Fruit fly (Drosophila melanogaster): Measurements from ENCODE around the gene CG4884.

CG4884 gene

DNA sequence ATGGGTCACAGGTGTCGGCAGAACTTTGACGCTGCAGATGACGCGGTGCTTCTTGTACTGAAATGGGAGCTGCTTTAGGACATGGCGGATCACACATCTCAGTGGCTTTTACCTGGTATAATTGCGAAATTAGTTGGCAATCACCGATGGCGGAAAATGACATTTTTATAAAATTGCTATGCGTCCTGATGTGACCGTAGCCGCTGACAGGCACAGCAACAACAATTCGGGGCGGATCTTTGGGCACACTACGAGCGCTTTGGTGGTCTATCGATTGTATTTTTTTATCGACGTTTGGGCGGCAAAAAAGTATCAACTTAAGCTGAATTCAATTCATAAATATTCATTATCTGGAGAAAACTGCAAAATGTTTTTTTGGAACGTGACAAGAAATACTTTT is 5.2 kb downstream of the CG4884 start, which contains the start of gene CG4951:
Gene CG4951 (minus strand): TSS at position 223 of the 400 bp plus-strand sequence.
- no peak for TF ChIP-seq Sin3A (optimal IDR thresholded peaks at IDR 0.05)
- TF ChIP-seq psq (optimal IDR thresholded peaks at IDR 0.05): no peak
- no peak for TF ChIP-seq Myc (optimal IDR thresholded peaks at IDR 0.05)

DNA sequence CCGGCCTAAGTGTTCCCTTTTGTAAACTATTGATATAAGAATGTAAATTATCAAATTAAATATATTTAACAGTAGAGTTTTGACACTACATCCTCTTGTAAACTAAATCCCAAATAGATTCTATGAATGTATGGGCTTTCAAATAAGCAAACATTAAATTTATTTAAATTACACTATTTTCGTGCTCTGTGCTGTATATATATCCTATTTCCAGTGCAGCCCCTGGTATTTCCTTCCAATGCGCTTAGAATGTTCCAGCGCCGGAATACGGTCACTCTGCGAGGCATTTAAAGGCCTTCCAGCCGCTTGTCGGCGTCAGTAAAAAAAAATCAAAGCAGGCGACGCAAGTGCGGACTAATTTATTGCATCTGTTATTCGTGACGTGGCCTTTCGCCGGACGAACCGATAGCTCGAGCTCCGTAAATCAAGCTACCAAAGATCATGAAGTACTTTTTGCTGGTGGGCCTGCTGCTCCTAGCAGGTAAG is 10.6 kb downstream of the CG4884 start, which contains the start of gene Gp93:
Gene Gp93 (plus strand): TSS at position 291 of the 486 bp plus-strand sequence.
- TF ChIP-seq psq (optimal IDR thresholded peaks at IDR 0.05) (no peak), Sin3A (optimal IDR thresholded peaks at IDR 0.05) (no peak), ttk (optimal IDR thresholded peaks at IDR 0.05) (no peak), Myc (optimal IDR thresholded peaks at IDR 0.05) (no peak), insv (optimal IDR thresholded peaks at IDR 0.05) (no peak), h (optimal IDR thresholded peaks at IDR 0.05) (no peak)

DNA sequence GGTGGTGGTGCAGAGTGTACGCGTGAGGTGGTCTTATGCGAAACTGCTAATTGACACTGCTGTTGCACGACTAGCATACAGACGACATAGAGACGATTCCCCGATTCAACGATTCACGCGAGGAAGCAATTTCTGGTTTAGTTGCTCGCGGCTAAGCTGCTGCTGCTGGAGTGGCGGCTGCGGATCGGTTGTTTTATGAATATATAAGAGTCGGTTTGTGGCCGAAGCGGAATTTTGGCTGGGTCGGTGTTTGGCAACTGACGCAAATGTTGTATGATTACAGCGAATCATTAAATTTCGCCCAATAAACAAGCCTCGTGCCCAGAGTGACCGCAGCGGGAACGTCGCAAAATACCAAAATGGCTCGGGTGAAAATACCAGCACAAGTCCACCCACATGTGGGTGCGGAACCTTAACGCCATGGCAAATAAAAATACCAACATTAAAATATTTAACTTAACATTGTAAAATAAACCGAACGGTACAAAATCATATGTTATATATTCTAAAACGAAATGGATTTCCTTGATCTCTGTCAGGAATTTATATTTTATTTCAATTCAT is 11.3 kb downstream of the CG4884 start, which contains the start of gene mfrn:
Gene mfrn (minus strand): TSS at position 340 of the 564 bp plus-strand sequence.
- no peak for TF ChIP-seq insv (optimal IDR thresholded peaks at IDR 0.05)
- no peak for TF ChIP-seq ttk (optimal IDR thresholded peaks at IDR 0.05)
- TF ChIP-seq Myc (optimal IDR thresholded peaks at IDR 0.05): no peak
- no peak for TF ChIP-seq Sin3A (optimal IDR thresholded peaks at IDR 0.05)
- no peak for TF ChIP-seq h (optimal IDR thresholded peaks at IDR 0.05)
- TF ChIP-seq psq (optimal IDR thresholded peaks at IDR 0.05): no peak

DNA sequence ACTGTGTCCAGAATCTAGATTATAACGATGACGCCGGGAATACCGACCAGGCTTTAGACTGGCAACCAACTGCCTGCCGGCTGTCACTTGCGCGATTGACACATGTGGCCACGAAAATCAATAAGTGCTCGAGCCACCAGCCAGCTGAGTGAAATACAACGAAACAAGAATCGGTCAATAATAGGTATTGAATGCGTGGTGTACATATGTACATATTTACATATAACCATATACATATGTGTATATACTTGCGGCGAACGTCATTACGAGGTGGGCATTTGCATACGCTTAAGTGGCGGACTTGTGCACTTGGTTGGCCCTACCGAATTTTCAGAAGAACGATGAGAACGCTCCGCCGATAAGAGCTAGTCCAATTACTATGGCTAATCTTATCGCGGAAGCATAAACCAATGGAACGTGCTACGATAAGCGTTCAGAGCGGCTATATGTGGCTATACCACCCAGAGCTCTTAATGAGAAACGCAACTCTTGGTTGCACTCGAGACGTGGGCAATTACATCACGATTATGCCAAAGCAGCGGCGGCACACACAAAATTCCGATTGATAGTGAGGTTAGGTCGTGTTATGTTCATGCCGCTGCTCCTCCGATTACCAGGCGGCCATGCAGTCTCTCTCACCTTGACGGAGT is 12.4 kb downstream of the CG4884 start:
- no peak for TF ChIP-seq insv (optimal IDR thresholded peaks at IDR 0.05)

DNA sequence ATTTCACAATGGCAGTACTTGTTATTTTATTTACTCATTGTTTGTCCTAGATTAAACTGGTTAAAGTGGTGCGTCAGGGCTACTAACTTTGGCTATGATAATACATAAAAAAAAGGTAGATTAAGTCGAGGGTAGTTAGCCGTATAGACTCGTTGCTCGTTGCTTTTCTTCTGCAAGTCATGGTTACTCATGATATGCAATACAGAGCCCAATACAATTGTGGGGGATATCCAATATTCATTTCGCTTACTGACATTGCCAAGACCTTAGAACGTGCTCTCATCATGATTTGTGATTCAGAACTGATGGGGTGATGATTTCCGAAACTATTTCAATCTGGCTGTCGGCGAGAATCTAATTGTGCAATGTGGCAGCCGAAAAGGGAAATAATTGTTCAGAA is 13.6 kb downstream of the CG4884 start:
- TF ChIP-seq psq (optimal IDR thresholded peaks at IDR 0.05) (no peak), Myc (optimal IDR thresholded peaks at IDR 0.05) (no peak), Sin3A (optimal IDR thresholded peaks at IDR 0.05) (no peak), ttk (optimal IDR thresholded peaks at IDR 0.05) (no peak)

DNA sequence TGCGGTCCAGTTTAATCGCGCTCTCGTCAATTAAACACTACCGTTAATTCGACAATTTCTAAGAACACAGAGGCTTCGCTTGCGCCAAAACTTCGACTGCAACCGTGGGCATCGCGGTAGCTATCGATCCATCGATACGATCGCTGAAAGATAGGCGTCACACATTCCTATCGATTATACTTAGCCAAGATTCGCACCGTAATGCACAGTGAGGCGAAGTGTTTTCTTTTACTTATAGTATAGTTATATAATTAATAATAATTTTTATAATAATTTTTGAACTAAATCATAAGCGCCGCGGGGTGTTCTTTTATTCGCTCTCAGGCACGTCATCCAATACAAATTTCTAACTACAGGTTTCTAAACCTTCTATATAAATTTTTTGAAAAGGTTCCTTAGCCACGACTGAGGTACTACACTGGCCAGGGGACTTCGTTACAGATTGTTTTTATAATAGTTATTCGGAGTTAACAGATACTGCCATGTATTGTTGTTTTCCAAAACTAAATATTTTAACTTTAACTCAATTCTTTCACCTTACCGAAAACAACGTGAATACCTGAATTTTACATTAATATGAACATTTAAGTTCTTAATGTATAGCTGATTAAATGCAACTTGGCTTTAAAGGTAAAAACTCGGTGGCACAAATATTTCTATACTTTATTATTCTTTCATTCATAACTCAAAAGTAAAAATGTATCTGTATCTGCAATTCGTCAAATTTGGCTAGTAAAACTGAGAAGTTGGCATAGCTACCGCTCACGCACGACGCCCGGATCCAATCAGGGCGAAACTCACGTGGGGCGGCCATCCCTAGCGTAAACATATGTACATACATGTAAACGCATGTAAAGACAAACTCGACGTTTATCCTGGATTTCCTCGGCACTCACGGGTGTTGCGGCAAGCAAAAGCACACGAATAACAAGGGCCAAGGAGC is 21.0 kb downstream of the CG4884 start, which contains the start of the genes NSD and BOD1:
Gene NSD (minus strand): TSS at position 102 of the 943 bp plus-strand sequence.
Gene BOD1 (plus strand): TSS at position 494 of the 943 bp plus-strand sequence.
- TF ChIP-seq Sin3A (optimal IDR thresholded peaks at IDR 0.05) (no peak), h (optimal IDR thresholded peaks at IDR 0.05) (no peak), Myc (optimal IDR thresholded peaks at IDR 0.05) (no peak), psq (optimal IDR thresholded peaks at IDR 0.05) (no peak), ttk (optimal IDR thresholded peaks at IDR 0.05) (no peak)

DNA sequence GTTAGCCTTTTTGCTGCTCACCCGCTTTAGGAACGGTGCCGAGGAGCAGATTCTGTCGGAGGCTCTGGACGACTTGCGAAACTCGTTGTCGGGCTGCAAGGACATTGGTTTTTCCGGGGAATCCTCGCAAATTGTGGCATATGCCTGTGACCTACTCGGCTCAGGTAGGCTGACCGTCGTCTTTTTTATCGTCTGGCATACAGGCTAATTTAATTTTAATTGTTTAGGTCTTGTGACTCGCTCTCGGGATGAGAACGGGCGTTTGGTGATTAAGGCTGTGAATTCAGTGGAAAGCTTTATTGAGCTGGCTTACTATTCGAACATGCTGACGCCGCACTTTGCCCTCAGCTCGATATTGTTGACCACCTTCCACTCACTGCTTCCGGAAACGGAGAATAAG is 27.6 kb downstream of the CG4884 start:
- TF ChIP-seq Sin3A (optimal IDR thresholded peaks at IDR 0.05): no peak
- no peak for TF ChIP-seq ttk (optimal IDR thresholded peaks at IDR 0.05)
- no peak for TF ChIP-seq Myc (optimal IDR thresholded peaks at IDR 0.05)
- no peak for TF ChIP-seq h (optimal IDR thresholded peaks at IDR 0.05)
- no peak for TF ChIP-seq psq (optimal IDR thresholded peaks at IDR 0.05)
- no peak for TF ChIP-seq insv (optimal IDR thresholded peaks at IDR 0.05)

DNA sequence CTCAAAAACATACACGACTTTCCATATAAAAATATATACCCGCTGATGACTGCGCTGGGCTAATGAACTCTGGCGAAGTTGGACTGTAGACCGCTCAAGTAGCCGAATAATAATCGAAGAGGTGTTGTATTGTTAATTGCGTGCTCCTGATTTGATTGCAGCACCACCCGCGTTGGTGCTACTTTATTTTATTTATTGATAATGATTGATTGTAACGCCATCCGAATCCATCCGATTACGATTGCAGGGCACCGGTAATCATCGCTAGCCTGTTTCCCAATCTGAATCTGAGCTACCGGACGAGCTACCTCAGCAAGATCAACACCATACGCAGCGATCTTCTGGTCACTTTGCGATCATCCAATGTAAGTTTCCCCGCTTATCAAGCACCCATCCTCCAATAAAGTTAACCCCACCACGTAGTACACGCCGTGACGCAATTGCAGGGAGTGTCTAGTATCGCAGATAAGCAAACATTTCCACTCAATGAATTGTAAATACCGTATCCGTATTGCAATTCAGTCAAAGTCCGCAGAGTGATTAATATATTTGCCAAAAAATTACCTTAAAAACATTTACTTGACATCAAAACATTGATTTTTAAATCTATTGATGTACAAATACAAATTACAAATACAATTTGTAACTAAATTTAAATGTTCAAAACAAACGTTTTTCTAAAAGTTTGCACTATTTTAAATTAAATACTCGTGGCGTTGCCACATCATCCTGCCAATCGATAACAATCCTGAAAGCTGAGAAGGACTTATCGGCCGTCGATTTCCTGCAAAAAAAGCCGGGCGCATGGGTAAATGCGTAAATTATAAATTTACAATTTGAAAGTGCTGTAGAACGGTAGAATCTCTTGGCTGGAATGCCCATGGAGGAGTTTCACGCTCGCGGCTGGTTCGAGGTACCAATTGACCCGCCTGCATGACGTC is 29.8 kb downstream of the CG4884 start:
- TF ChIP-seq h (optimal IDR thresholded peaks at IDR 0.05): no peak
- no peak for TF ChIP-seq insv (optimal IDR thresholded peaks at IDR 0.05)
- no peak for TF ChIP-seq Myc (optimal IDR thresholded peaks at IDR 0.05)
- TF ChIP-seq ttk (optimal IDR thresholded peaks at IDR 0.05): no peak
- no peak for TF ChIP-seq psq (optimal IDR thresholded peaks at IDR 0.05)
- TF ChIP-seq Sin3A (optimal IDR thresholded peaks at IDR 0.05): no peak

DNA sequence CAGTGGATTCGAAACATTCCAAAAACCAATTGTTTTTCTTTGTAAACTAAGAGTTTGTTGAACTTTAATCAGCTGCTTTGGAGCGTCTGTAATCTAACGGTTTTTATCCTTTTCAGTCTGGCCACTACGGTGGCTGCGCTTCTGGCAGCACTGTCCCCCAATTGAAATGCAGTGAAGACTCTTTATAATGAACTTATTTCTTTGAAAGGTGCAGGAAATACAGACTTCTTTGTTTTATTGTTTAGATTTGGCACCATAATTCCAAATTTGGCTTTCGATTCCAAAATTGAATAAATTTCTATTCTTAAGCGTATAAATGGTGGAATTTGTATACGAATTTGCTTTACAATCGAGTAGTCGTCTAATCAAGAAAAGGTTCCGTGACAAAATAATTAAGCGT is 30.9 kb downstream of the CG4884 start, which contains the start of gene nenya:
Gene nenya (minus strand): TSS at position 35 of the 400 bp plus-strand sequence.
- TF ChIP-seq Myc (optimal IDR thresholded peaks at IDR 0.05) (no peak), psq (optimal IDR thresholded peaks at IDR 0.05) (no peak), ttk (optimal IDR thresholded peaks at IDR 0.05) (no peak), insv (optimal IDR thresholded peaks at IDR 0.05) (no peak), Sin3A (optimal IDR thresholded peaks at IDR 0.05) (no peak), h (optimal IDR thresholded peaks at IDR 0.05) (no peak)

DNA sequence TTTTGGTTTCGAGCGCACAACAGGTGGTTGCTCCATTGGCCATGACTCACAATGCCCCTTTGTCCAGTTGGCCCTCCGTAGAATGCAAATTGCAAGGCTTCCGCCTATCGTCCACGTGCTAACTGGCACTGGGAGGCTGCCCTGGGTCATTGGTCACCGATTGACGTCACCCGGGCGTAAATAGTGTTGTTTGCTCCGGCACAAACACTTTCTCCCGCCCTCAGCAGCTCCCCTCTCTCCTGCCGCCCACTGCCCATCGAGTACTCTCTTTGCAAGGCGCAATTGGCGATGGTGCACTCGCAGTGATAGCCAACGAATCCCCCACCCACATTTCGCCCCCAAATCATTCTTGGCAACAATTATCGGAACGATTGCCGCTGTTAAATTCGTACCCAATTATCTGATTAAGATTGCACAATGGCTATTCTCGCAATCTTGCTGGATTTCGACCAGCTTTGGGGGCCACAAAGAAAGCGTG is 32.3 kb downstream of the CG4884 start:
- no peak for TF ChIP-seq psq (optimal IDR thresholded peaks at IDR 0.05)

DNA sequence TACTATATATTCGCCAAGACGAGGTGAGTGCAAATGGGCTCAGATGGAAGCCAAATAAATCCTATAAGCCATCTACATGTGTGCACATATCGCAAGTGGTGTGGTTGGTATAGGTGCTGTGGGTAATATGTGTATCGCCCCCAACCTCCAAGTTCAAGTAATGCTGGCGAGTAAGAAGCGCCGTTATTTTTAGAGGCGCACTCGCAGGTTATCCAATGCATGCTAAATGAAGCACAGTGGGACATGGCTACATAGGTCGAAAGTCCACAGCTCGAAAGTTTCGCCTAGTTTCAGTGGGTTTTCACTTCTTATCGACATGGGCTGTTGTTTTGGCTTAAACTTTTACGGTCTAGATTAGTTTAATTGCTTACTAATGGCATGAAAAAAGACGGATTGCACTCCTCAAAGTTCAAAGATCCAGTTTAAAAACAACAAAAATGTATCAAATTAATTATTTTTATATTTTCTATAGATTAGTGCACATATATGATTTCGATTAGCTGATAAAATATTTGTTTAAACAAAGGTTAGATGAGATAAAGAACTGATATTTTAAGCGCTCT is 33.0 kb downstream of the CG4884 start:
- TF ChIP-seq h (optimal IDR thresholded peaks at IDR 0.05): no peak

Data from Kc167 (cell line).